Worm (Caenorhabditis elegans): ENCODE results near the gene Y48A6B.8.

Y48A6B.8 gene

DNA sequence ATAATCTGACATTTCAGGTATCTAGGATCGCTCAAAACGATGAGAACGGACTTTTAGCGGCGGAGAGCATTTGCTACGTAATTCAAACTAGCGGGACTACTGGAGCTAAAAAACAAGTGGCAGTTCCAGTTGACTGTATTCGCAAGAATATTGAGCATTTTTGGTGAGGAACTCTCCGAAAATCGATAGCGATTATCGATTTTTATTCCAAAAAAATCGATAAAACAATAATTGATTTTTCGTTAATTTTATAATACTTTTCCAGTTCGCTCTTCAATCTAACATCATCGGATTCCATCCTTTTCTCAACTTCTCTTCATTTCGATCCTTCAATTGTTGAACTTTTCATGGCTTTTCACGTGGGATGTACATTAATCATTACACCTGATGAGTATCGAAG is 40.0 kb upstream of the Y48A6B.8 start:
- TF ChIP-seq nhr-12 (tag; optimal IDR thresholded peaks at IDR 0.05) = no peak

- TF ChIP-seq nhr-129 (tag; optimal IDR thresholded peaks at IDR 0.05) (no peak), ceh-16 (tag; optimal IDR thresholded peaks at IDR 0.05) (no peak), R02D3.7 (tag; optimal IDR thresholded peaks at IDR 0.05) (no peak), fos-1 (tag; optimal IDR thresholded peaks at IDR 0.05) (no peak), peb-1 (tag; optimal IDR thresholded peaks at IDR 0.05) (no peak), ztf-4 (tag; optimal IDR thresholded peaks at IDR 0.05) (no peak), aly-2 (tag; optimal IDR thresholded peaks at IDR 0.05) (no peak), nhr-12 (tag; optimal IDR thresholded peaks at IDR 0.05) (no peak), blmp-1 (tag; optimal IDR thresholded peaks at IDR 0.05; ENCODE audit: insufficient read depth) (no peak), ZK546.5 (tag; optimal IDR thresholded peaks at IDR 0.05) (no peak), egl-27 (tag; optimal IDR thresholded peaks at IDR 0.05) (no peak), ama-1 (optimal IDR thresholded peaks at IDR 0.05) (no peak), nhr-10 (tag; optimal IDR thresholded peaks at IDR 0.05) (no peak), lin-13 (GFP tag; optimal IDR thresholded peaks at IDR 0.05) (no peak), gmeb-1 (tag; optimal IDR thresholded peaks at IDR 0.05) (no peak), zag-1 (tag; optimal IDR thresholded peaks at IDR 0.05) (no peak), nhr-77 (tag; optimal IDR thresholded peaks at IDR 0.05) (no peak)
Observed at ce11 chrIII:11068553-11068952, 39.3 kb upstream of the Y48A6B.8 start, which contains the start of gene W09D6.1. TSS of gene W09D6.1 (plus strand) at chrIII:11068853.

- TF ChIP-seq unc-39 (tag; optimal IDR thresholded peaks at IDR 0.05) (no peak), ceh-82 (tag; optimal IDR thresholded peaks at IDR 0.05) (no peak), mdl-1 (tag; optimal IDR thresholded peaks at IDR 0.05) (peak in 1 of 2 experiments; percentile 50), sma-9 (GFP tag; optimal IDR thresholded peaks at IDR 0.05) (peak; percentile 76), sma-9 (tag; optimal IDR thresholded peaks at IDR 0.05) (no peak), snpc-4 (tag; optimal IDR thresholded peaks at IDR 0.05) (peak; percentile 79), aly-2 (tag; optimal IDR thresholded peaks at IDR 0.05) (no peak), crh-2 (tag; optimal IDR thresholded peaks at IDR 0.05) (peak; percentile 89), blmp-1 (tag; optimal IDR thresholded peaks at IDR 0.05; ENCODE audit: insufficient read depth) (peak; percentile 11), sma-3 (GFP tag; optimal IDR thresholded peaks at IDR 0.05) (peak; percentile 74), nhr-129 (tag; optimal IDR thresholded peaks at IDR 0.05) (peak; percentile 84), skn-1 (tag; optimal IDR thresholded peaks at IDR 0.05) (no peak), nhr-11 (tag; optimal IDR thresholded peaks at IDR 0.05) (no peak), F13H6.1 (tag; optimal IDR thresholded peaks at IDR 0.05) (peak; percentile 85), nhr-6 (tag; optimal IDR thresholded peaks at IDR 0.05) (no peak), nhr-10 (tag; optimal IDR thresholded peaks at IDR 0.05) (peak; percentile 62), alr-1 (tag; optimal IDR thresholded peaks at IDR 0.05) (no peak), ceh-16 (tag; optimal IDR thresholded peaks at IDR 0.05) (no peak), lin-39 (tag; optimal IDR thresholded peaks at IDR 0.05) (no peak), nhr-21 (tag; optimal IDR thresholded peaks at IDR 0.05) (peak; percentile 86), peb-1 (tag; optimal IDR thresholded peaks at IDR 0.05) (no peak), unc-55 (GFP tag; optimal IDR thresholded peaks at IDR 0.05) (peak; percentile 91), mab-5 (tag; optimal IDR thresholded peaks at IDR 0.05) (peak; percentile 61), egl-27 (tag; optimal IDR thresholded peaks at IDR 0.05) (peak; percentile 64), sem-4 (tag; optimal IDR thresholded peaks at IDR 0.05) (peak; percentile 74), ama-1 (optimal IDR thresholded peaks at IDR 0.05) (no peak), mbf-1 (tag; optimal IDR thresholded peaks at IDR 0.05) (no peak), elt-1 (tag; optimal IDR thresholded peaks at IDR 0.05) (no peak), R02D3.7 (tag; optimal IDR thresholded peaks at IDR 0.05) (peak; percentile 32), zag-1 (tag; optimal IDR thresholded peaks at IDR 0.05) (peak; percentile 61), dmd-4 (tag; optimal IDR thresholded peaks at IDR 0.05) (no peak), ztf-4 (tag; optimal IDR thresholded peaks at IDR 0.05) (peak; percentile 50), ztf-11 (tag; optimal IDR thresholded peaks at IDR 0.05) (no peak), unc-62 (GFP tag; optimal IDR thresholded peaks at IDR 0.05) (no peak), Y55F3AM.14 (GFP tag; optimal IDR thresholded peaks at IDR 0.05) (peak; percentile 58), ZK546.5 (tag; optimal IDR thresholded peaks at IDR 0.05) (no peak), nhr-25 (tag; optimal IDR thresholded peaks at IDR 0.05) (peak; percentile 48), ztf-1 (GFP tag; conservative IDR thresholded peaks at IDR 0.05) (no peak), nhr-23 (tag; optimal IDR thresholded peaks at IDR 0.05) (no peak), lin-11 (tag; optimal IDR thresholded peaks at IDR 0.05) (peak; percentile 68), nhr-12 (tag; optimal IDR thresholded peaks at IDR 0.05) (no peak), nhr-237 (tag; optimal IDR thresholded peaks at IDR 0.05) (no peak), C34F6.9 (tag; optimal IDR thresholded peaks at IDR 0.05) (peak; percentile 79), lsy-2 (tag; optimal IDR thresholded peaks at IDR 0.05) (peak; percentile 81 to 85), nhr-77 (tag; optimal IDR thresholded peaks at IDR 0.05) (no peak), gmeb-1 (tag; optimal IDR thresholded peaks at IDR 0.05) (peak; percentile 84), lin-13 (GFP tag; optimal IDR thresholded peaks at IDR 0.05) (peak; percentile 82), fos-1 (tag; optimal IDR thresholded peaks at IDR 0.05) (peak; percentile 65), elt-3 (tag; optimal IDR thresholded peaks at IDR 0.05) (no peak)
Observed at ce11 chrIII:11066691-11067090, 37.5 kb upstream of the Y48A6B.8 start.

Measured in whole organism, L2 larva.